Worm (Caenorhabditis elegans) whole organism, mixed stage, embryonic: ENCODE data around the gene rpl-29.

Experiments
- blmp-1 ChIP-seq: fragments of 150-350 bp; optimal IDR thresholded peaks from 2 replicates; lab custom pipeline; 2014; ENCODE audit warnings: missing biosample characterization, missing genetic modification characterization
- ceh-43 ChIP-seq: fragments of 200-800 bp; sonication (Bioruptor generic); optimal IDR thresholded peaks from 2 replicates; lab custom pipeline; 2018; ENCODE audit warnings: mild to moderate bottlenecking, missing genetic modification characterization, moderate library complexity, missing compliant biosample characterization
- elt-1 ChIP-seq: sonication (generic microtip); optimal IDR thresholded peaks from 2 replicates; lab custom pipeline; 2017; ENCODE audit warnings: missing genetic modification characterization, mild to moderate bottlenecking, missing compliant biosample characterization, antibody characterized with exemption, moderate library complexity, borderline replicate concordance; ENCODE audit not compliant: insufficient read depth
- lin-13 ChIP-seq: fragments of 150-350 bp; optimal IDR thresholded peaks from 2 replicates; lab custom pipeline; 2014; ENCODE audit warnings: missing biosample characterization, missing genetic modification characterization
- mab-5 ChIP-seq: fragments of 150-350 bp; optimal IDR thresholded peaks from 2 replicates; lab custom pipeline; 2014; ENCODE audit warnings: missing biosample characterization, missing genetic modification characterization
- nhr-12 ChIP-seq: fragments of 150-350 bp; optimal IDR thresholded peaks from 2 replicates; lab custom pipeline; 2014; ENCODE audit warnings: missing biosample characterization, missing genetic modification characterization
- nhr-28 ChIP-seq: fragments of 150-350 bp; optimal IDR thresholded peaks from 2 replicates; lab custom pipeline; 2014; ENCODE audit warnings: missing biosample characterization, missing genetic modification characterization
- unc-120 ChIP-seq: sonication (generic microtip); optimal IDR thresholded peaks from 2 replicates; lab custom pipeline; 2017; ENCODE audit warnings: missing genetic modification characterization, missing compliant biosample characterization; ENCODE audit not compliant: poor library complexity, severe bottlenecking
- unc-39 ChIP-seq: fragments of 150-350 bp; optimal IDR thresholded peaks from 2 replicates; lab custom pipeline; 2014; ENCODE audit warnings: missing biosample characterization, missing genetic modification characterization
- unc-62 ChIP-seq: fragments of 150-350 bp; optimal IDR thresholded peaks from 2 replicates; lab custom pipeline; 2014; ENCODE audit warnings: missing biosample characterization, missing genetic modification reagents, missing genetic modification characterization
- zip-8 ChIP-seq: fragments of 150-350 bp; optimal IDR thresholded peaks from 2 replicates; lab custom pipeline; 2014; ENCODE audit warnings: missing biosample characterization, missing genetic modification characterization

ce11 chrIV:13876565-13877153, 5.4 kb upstream of the rpl-29 start, which contains the start of gene prdh-1:
- TF ChIP-seq elt-1 (tag; lab: Kevin White, UChicago) (no peak), nhr-28 (tag; lab: Kevin White, UChicago) (no peak), nhr-12 (tag; lab: Kevin White, UChicago) (no peak), blmp-1 (tag; lab: Kevin White, UChicago) (no peak), unc-39 (no peak), zip-8 (no peak), unc-62 (GFP tag; lab: Kevin White, UChicago) (no peak), ceh-43 (GFP tag; lab: Kevin White, UChicago) (no peak), lin-13 (tag; lab: Kevin White, UChicago) (no peak), unc-120 (tag; lab: Kevin White, UChicago) (no peak), mab-5 (no peak)
